Fruit fly (Drosophila melanogaster) whole organism, embryonic: Measurements from ENCODE around the gene Nubp1.

Experiments
- Ada2b ChIP-seq: fragments of 200-800 bp; sonication (Bioruptor generic); IDR thresholded peaks from 2 replicates; pipeline ENCODE4 v1.3.6; 2022; ENCODE audit warnings: missing biosample characterization, missing genetic modification characterization
- Atf3 ChIP-seq: fragments of 200-800 bp; sonication (Bioruptor generic); optimal IDR thresholded peaks from 3 replicates; lab custom pipeline; 2016; ENCODE audit warnings: missing biosample characterization, missing genetic modification characterization
- CG10267 ChIP-seq: fragments of 200-800 bp; sonication (Bioruptor generic); optimal IDR thresholded peaks from 2 replicates; lab custom pipeline; 2018; ENCODE audit warnings: missing biosample characterization, mild to moderate bottlenecking, missing genetic modification characterization, moderate library complexity
- CG10543 ChIP-seq: fragments of 200-800 bp; sonication (Bioruptor generic); optimal IDR thresholded peaks from 3 replicates; lab custom pipeline; 2017; ENCODE audit warnings: missing biosample characterization, mild to moderate bottlenecking, missing genetic modification characterization, moderate library complexity
- CG12155 ChIP-seq: fragments of 200-800 bp; sonication (Bioruptor generic); optimal IDR thresholded peaks from 3 replicates; lab custom pipeline; 2016; ENCODE audit warnings: missing biosample characterization, missing genetic modification characterization
- CG12236 ChIP-seq: fragments of 200-800 bp; sonication (Bioruptor generic); optimal IDR thresholded peaks from 2 replicates; lab custom pipeline; 2016; ENCODE audit warnings: missing biosample characterization, missing genetic modification characterization
- CG12659 ChIP-seq: fragments of 200-800 bp; sonication (Bioruptor generic); optimal IDR thresholded peaks from 3 replicates; lab custom pipeline; 2017; ENCODE audit warnings: mild to moderate bottlenecking, missing biosample characterization, missing genetic modification reagents, missing genetic modification characterization
- CG13424 ChIP-seq: fragments of 200-800 bp; sonication (Bioruptor generic); optimal IDR thresholded peaks from 2 replicates; lab custom pipeline; 2019; ENCODE audit warnings: missing biosample characterization, mild to moderate bottlenecking, missing genetic modification characterization, moderate library complexity
- CG17568 ChIP-seq: fragments of 200-800 bp; sonication (Bioruptor generic); optimal IDR thresholded peaks from 2 replicates; lab custom pipeline; 2018; ENCODE audit warnings: missing biosample characterization, mild to moderate bottlenecking, missing genetic modification characterization, moderate library complexity
- CG18011 ChIP-seq: fragments of 200-800 bp; sonication (Bioruptor generic); optimal IDR thresholded peaks from 2 replicates; lab custom pipeline; 2017; ENCODE audit warnings: missing biosample characterization, missing genetic modification characterization, mild to moderate bottlenecking, moderate library complexity, missing genotype
- CG18476 ChIP-seq: fragments of 200-800 bp; sonication (Bioruptor generic); optimal IDR thresholded peaks from 2 replicates; lab custom pipeline; 2016; ENCODE audit warnings: missing biosample characterization, mild to moderate bottlenecking, missing genetic modification characterization
- CG33557 ChIP-seq: fragments of 200-800 bp; sonication (Bioruptor generic); optimal IDR thresholded peaks from 2 replicates; lab custom pipeline; 2019; ENCODE audit warnings: missing biosample characterization, mild to moderate bottlenecking, missing genetic modification characterization, moderate library complexity
- CG34224 ChIP-seq: fragments of 200-800 bp; sonication (Bioruptor generic); IDR thresholded peaks from 3 replicates; pipeline ENCODE4 v1.3.6; 2022; ENCODE audit warnings: missing biosample characterization, missing genetic modification characterization; ENCODE audit not compliant: partially characterized antibody
- CG5953 ChIP-seq: fragments of 200-800 bp; sonication (Bioruptor generic); IDR thresholded peaks from 2 replicates; pipeline ENCODE4 v1.3.6; 2022; ENCODE audit warnings: missing biosample characterization, missing genetic modification characterization
- CG6272 ChIP-seq: fragments of 200-800 bp; sonication (Bioruptor generic); IDR thresholded peaks from 2 replicates; pipeline ENCODE4 v1.3.6; 2022; ENCODE audit warnings: missing biosample characterization, missing genetic modification characterization
- CG6654 ChIP-seq: fragments of 200-800 bp; sonication (Bioruptor generic); optimal IDR thresholded peaks from 2 replicates; lab custom pipeline; 2017; ENCODE audit warnings: missing biosample characterization, mild to moderate bottlenecking, missing genetic modification characterization
- CG6854 ChIP-seq: fragments of 200-800 bp; sonication (Bioruptor generic); optimal IDR thresholded peaks from 3 replicates; lab custom pipeline; 2017; ENCODE audit warnings: missing biosample characterization, mild to moderate bottlenecking, missing genetic modification characterization
- CG7987 ChIP-seq: fragments of 200-800 bp; sonication (Bioruptor generic); optimal IDR thresholded peaks from 2 replicates; lab custom pipeline; 2018; ENCODE audit warnings: missing biosample characterization, mild to moderate bottlenecking, missing genetic modification characterization, moderate library complexity
- CG8388 ChIP-seq: fragments of 200-800 bp; sonication (Bioruptor generic); optimal IDR thresholded peaks from 2 replicates; lab custom pipeline; 2019; ENCODE audit warnings: missing biosample characterization, mild to moderate bottlenecking, missing genetic modification characterization, moderate library complexity
- CG9876 ChIP-seq: fragments of 200-800 bp; sonication (Bioruptor generic); optimal IDR thresholded peaks from 2 replicates; lab custom pipeline; 2016; ENCODE audit warnings: missing biosample characterization, missing genetic modification characterization
- CG9932 ChIP-seq: fragments of 200-800 bp; sonication (Bioruptor generic); IDR thresholded peaks from 2 replicates; pipeline ENCODE4 v1.3.6; 2022; ENCODE audit warnings: missing biosample characterization, missing genetic modification characterization
- CkIIα-i1 ChIP-seq: fragments of 200-800 bp; sonication (Bioruptor generic); IDR thresholded peaks from 2 replicates; pipeline ENCODE4 v1.3.6; 2022; ENCODE audit warnings: missing biosample characterization, missing genetic modification characterization
- Dad ChIP-seq: fragments of 200-800 bp; sonication (Bioruptor generic); optimal IDR thresholded peaks from 3 replicates; lab custom pipeline; 2016; ENCODE audit warnings: missing biosample characterization, missing genetic modification characterization
- Drgx ChIP-seq: fragments of 200-800 bp; sonication (Bioruptor generic); IDR thresholded peaks from 2 replicates; pipeline ENCODE4 v1.3.6; 2022; ENCODE audit warnings: missing biosample characterization, missing genetic modification characterization
- E2f2 ChIP-seq: fragments of 200-800 bp; sonication (Bioruptor generic); IDR thresholded peaks from 2 replicates; pipeline ENCODE4 v1.3.6; 2022; ENCODE audit warnings: missing biosample characterization, missing genetic modification characterization
- HmgD ChIP-seq: fragments of 200-800 bp; sonication (Bioruptor generic); optimal IDR thresholded peaks from 3 replicates; lab custom pipeline; 2016; ENCODE audit warnings: missing biosample characterization, missing genetic modification characterization
- Hr39 ChIP-seq: fragments of >200 bp; optimal IDR thresholded peaks from 2 replicates; lab custom pipeline; 2017
- Lhr ChIP-seq: fragments of 200-800 bp; sonication (Bioruptor generic); optimal IDR thresholded peaks from 3 replicates; lab custom pipeline; 2017; ENCODE audit warnings: mild to moderate bottlenecking, missing biosample characterization, missing genetic modification reagents, missing genetic modification characterization
- Max ChIP-seq: fragments of 200-800 bp; sonication (Bioruptor generic); optimal IDR thresholded peaks from 2 replicates; lab custom pipeline; 2016; ENCODE audit warnings: missing biosample characterization, mild to moderate bottlenecking, missing genetic modification characterization
- Neu2 ChIP-seq: fragments of 200-800 bp; sonication (Bioruptor generic); optimal IDR thresholded peaks from 3 replicates; lab custom pipeline; 2016; ENCODE audit warnings: missing biosample characterization, missing genetic modification characterization, borderline replicate concordance
- Six4 ChIP-seq: fragments of 200-800 bp; sonication (Bioruptor generic); optimal IDR thresholded peaks from 2 replicates; lab custom pipeline; 2016; ENCODE audit warnings: missing biosample characterization, missing genetic modification characterization
- Stat92E ChIP-seq, 3 experiments: fragments of >200 bp in 2 of 3; fragments of 200-800 bp in 1 of 3; sonication (Bioruptor generic) in 1 of 3; optimal IDR thresholded peaks; 2 replicates each; lab custom pipeline; 2017 to 2019; ENCODE audit warnings: missing biosample characterization in 3 of 3, missing genetic modification characterization in 3 of 3, mild to moderate bottlenecking in 1 of 3, moderate library complexity in 1 of 3
- Trl ChIP-seq, 3 experiments: fragments of >200 bp in 2 of 3; fragments of 200-800 bp in 1 of 3; sonication (Bioruptor generic) in 1 of 3; optimal IDR thresholded peaks; 2 replicates in 1 of 3; 3 replicates in 2 of 3; lab custom pipeline; 2016 to 2017; ENCODE audit warnings: missing biosample characterization in 1 of 3, missing genetic modification characterization in 1 of 3
- YL-1 ChIP-seq: fragments of 200-800 bp; sonication (Bioruptor generic); optimal IDR thresholded peaks from 3 replicates; lab custom pipeline; 2017; ENCODE audit warnings: missing biosample characterization, mild to moderate bottlenecking, missing genetic modification characterization
- ab ChIP-seq: fragments of 200-800 bp; sonication (Bioruptor generic); optimal IDR thresholded peaks from 2 replicates; lab custom pipeline; 2016; ENCODE audit warnings: missing biosample characterization, missing genetic modification characterization
- cwo ChIP-seq: fragments of 200-800 bp; sonication (Bioruptor generic); optimal IDR thresholded peaks from 3 replicates; lab custom pipeline; 2017; ENCODE audit warnings: missing biosample characterization, missing genetic modification characterization, mild to moderate bottlenecking, moderate library complexity, missing genetic modification reagents
- dm ChIP-seq: fragments of 200-800 bp; sonication (Bioruptor generic); optimal IDR thresholded peaks from 3 replicates; lab custom pipeline; 2016; ENCODE audit warnings: missing biosample characterization, missing genetic modification characterization
- dmrt11E ChIP-seq: fragments of 200-800 bp; sonication (Bioruptor generic); optimal IDR thresholded peaks from 3 replicates; lab custom pipeline; 2018; ENCODE audit warnings: missing biosample characterization, mild to moderate bottlenecking, missing genetic modification characterization, moderate library complexity
- ewg ChIP-seq: fragments of 200-800 bp; sonication (Bioruptor generic); optimal IDR thresholded peaks from 3 replicates; lab custom pipeline; 2017; ENCODE audit warnings: mild to moderate bottlenecking, missing biosample characterization, missing genetic modification reagents, missing genetic modification characterization
- ftz-f1 ChIP-seq: fragments of 200-800 bp; sonication (Bioruptor generic); optimal IDR thresholded peaks from 2 replicates; lab custom pipeline; 2016; ENCODE audit warnings: missing biosample characterization, missing genetic modification characterization
- gro ChIP-seq: fragments of 200-800 bp; sonication (Bioruptor generic); optimal IDR thresholded peaks from 2 replicates; lab custom pipeline; 2016; ENCODE audit warnings: missing biosample characterization, missing genetic modification characterization
- gt ChIP-seq: fragments of 200-800 bp; sonication (Bioruptor generic); IDR thresholded peaks from 2 replicates; pipeline ENCODE4 v1.3.6; 2022; ENCODE audit warnings: missing biosample characterization, missing genetic modification characterization
- kay ChIP-seq: fragments of 200-800 bp; sonication (Bioruptor generic); optimal IDR thresholded peaks from 2 replicates; lab custom pipeline; 2016; ENCODE audit warnings: missing biosample characterization, missing genetic modification characterization
- nerfin-1 ChIP-seq: fragments of 200-800 bp; sonication (Bioruptor generic); optimal IDR thresholded peaks from 3 replicates; lab custom pipeline; 2019; ENCODE audit warnings: missing biosample characterization, mild to moderate bottlenecking, missing genetic modification characterization, moderate library complexity
- oc ChIP-seq: fragments of 200-800 bp; sonication (Bioruptor generic); optimal IDR thresholded peaks from 2 replicates; lab custom pipeline; 2018; ENCODE audit warnings: missing biosample characterization, mild to moderate bottlenecking, missing genetic modification characterization, moderate library complexity
- otp ChIP-seq: fragments of 200-800 bp; sonication (Bioruptor generic); IDR thresholded peaks from 3 replicates; pipeline ENCODE4, ENCODE4 v1.3.6; 2022; ENCODE audit warnings: missing biosample characterization, missing genetic modification characterization
- sc ChIP-seq, 3 experiments: fragments of >200 bp in 2 of 3; fragments of 200-800 bp in 1 of 3; sonication (Bioruptor generic) in 1 of 3; optimal IDR thresholded peaks; 2 replicates in 2 of 3; 3 replicates in 1 of 3; lab custom pipeline; 2017; ENCODE audit warnings: mild to moderate bottlenecking in 1 of 3, missing biosample characterization in 1 of 3, missing genetic modification characterization in 1 of 3, missing genetic modification reagents in 1 of 3
- stwl ChIP-seq: fragments of 200-800 bp; sonication (Bioruptor generic); optimal IDR thresholded peaks from 3 replicates; lab custom pipeline; 2018; ENCODE audit warnings: missing biosample characterization, mild to moderate bottlenecking, missing genetic modification characterization, moderate library complexity
- vvl ChIP-seq: fragments of 200-800 bp; sonication (Bioruptor generic); IDR thresholded peaks from 2 replicates; pipeline ENCODE4 v1.3.6; 2022; ENCODE audit warnings: missing biosample characterization, missing genetic modification characterization
- z ChIP-seq: fragments of 200-800 bp; sonication (Bioruptor generic); IDR thresholded peaks from 3 replicates; pipeline ENCODE4 v1.3.6; 2022; ENCODE audit warnings: missing biosample characterization, missing genetic modification characterization

Nubp1 gene

DNA sequence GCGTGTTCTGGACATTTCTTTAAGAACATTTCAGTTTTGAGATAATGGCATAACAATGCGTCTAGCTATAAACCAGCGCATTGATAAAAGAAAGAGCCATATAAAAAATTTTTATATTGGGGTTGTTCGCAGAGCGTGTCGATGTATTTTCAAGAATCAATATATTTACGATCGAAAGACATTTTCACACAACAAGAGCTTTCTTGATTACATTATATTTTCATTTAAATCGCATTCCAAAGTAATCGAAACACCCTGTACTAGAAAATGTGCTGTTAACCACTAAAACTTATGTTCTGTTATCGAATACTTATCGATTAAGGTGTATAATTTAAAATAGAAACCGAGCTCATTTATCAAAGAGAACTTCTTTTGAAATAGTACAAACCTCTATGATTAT lies 28.6 kb upstream of the Nubp1 start (continued):
- TF ChIP-seq CG12236 (GFP tag; lab: Kevin White, UChicago) (peak; percentile 14), oc (tag; lab: Kevin White, UChicago) (no peak), Atf3 (GFP tag; lab: Kevin White, UChicago) (no peak), Max (GFP tag; lab: Kevin White, UChicago) (peak; percentile 36), CG6654 (GFP tag; lab: Kevin White, UChicago) (no peak), otp (GFP tag; lab: Robert Waterston, UW) (no peak), CG6854 (GFP tag; lab: Kevin White, UChicago) (no peak), dm (GFP tag; lab: Kevin White, UChicago) (no peak), CG13424 (peak; percentile 72), ewg (GFP tag; lab: Kevin White, UChicago) (no peak), CG33557 (GFP tag; lab: Kevin White, UChicago) (peak; percentile 1), E2f2 (GFP tag; lab: Robert Waterston, UW) (peak; percentile 83), CG10267 (tag; lab: Kevin White, UChicago) (no peak), CG17568 (peak; percentile 10), CG5953 (GFP tag; lab: Robert Waterston, UW) (no peak), gro (GFP tag; lab: Kevin White, UChicago) (peak; percentile 72), Hr39 (lab: Kevin White, UChicago) (no peak), YL-1 (GFP tag; lab: Kevin White, UChicago) (no peak), CG6272 (no peak), CkIIα-i1 (GFP tag; lab: Robert Waterston, UW) (no peak), dmrt11E (no peak), CG8388 (no peak), CG18011 (GFP tag; lab: Kevin White, UChicago) (no peak), nerfin-1 (tag; lab: Kevin White, UChicago) (no peak), CG10543 (GFP tag; lab: Kevin White, UChicago) (peak; percentile 70), HmgD (no peak), Stat92E (GFP tag; optimal IDR thresholded peaks at IDR 0.05; lab: Kevin White, UChicago) (no peak), ab (GFP tag; lab: Kevin White, UChicago) (no peak), Ada2b (GFP tag; lab: Robert Waterston, UW) (peak; percentile 58; the same call in 1 of the 2 replicates), cwo (GFP tag; lab: Kevin White, UChicago) (no peak), z (no peak), Dad (GFP tag; lab: Kevin White, UChicago) (peak; percentile 40), Six4 (GFP tag; lab: Kevin White, UChicago) (no peak), ftz-f1 (GFP tag; lab: Kevin White, UChicago) (no peak), kay (GFP tag; lab: Kevin White, UChicago) (peak; percentile 7), stwl (tag; lab: Kevin White, UChicago) (no peak), CG7987 (GFP tag; lab: Kevin White, UChicago) (no peak), vvl (GFP tag; lab: Robert Waterston, UW) (peak; percentile 65), CG12659 (peak; percentile 59), CG12155 (GFP tag; lab: Kevin White, UChicago) (peak; percentile 38), CG9932 (no peak; the same call in 1 of the 2 replicates), sc (optimal IDR thresholded peaks at IDR 0.05; lab: Kevin White, UChicago) (no peak), sc (GFP tag; optimal IDR thresholded peaks at IDR 0.05; lab: Kevin White, UChicago) (no peak), gt (GFP tag; lab: Robert Waterston, UW) (no peak), CG18476 (GFP tag; lab: Kevin White, UChicago) (peak; percentile 35), Drgx (no peak), CG34224 (GFP tag; lab: Robert Waterston, UW) (no peak), Trl (optimal IDR thresholded peaks at IDR 0.05; lab: Kevin White, UChicago) (no peak), Trl (GFP tag; optimal IDR thresholded peaks at IDR 0.05; lab: Kevin White, UChicago) (no peak), Lhr (no peak), CG9876 (GFP tag; lab: Kevin White, UChicago) (no peak), Neu2 (GFP tag; lab: Kevin White, UChicago) (peak; percentile 74)
